Worm (Caenorhabditis elegans): Measurements from ENCODE around the gene fbxa-188.

fbxa-188 gene

DNA sequence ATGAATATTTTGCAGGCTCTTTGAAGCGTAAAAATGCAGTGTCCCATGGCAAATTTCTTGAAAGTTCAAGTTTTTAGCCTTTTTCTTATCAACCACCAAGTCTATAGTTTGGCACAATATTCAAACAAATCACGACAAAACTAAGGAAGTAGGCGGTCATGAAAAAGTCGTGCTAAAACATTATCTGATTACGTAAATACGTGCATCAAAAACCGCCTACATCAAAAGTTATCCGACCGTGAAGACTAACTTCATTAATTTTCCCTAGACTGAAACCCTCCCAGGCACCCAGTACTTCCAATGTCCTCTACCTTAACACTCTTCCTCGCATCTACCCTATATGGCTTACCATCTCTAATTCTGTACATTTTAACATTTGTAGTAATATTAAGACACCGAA is 16.2 kb downstream of the fbxa-188 start, which contains the start of gene srg-44:
Gene srg-44, plus strand, starts transcription at position 301 of the 400 bp plus-strand sequence.
- no peak for TF ChIP-seq cog-1 (tag; optimal IDR thresholded peaks at IDR 0.05)
- TF ChIP-seq flt-1 (GFP tag; IDR thresholded peaks at IDR 0.05) = no peak
- TF ChIP-seq klf-2 (GFP tag; conservative IDR thresholded peaks at IDR 0.05) = no peak
- TF ChIP-seq med-1 (GFP tag; optimal IDR thresholded peaks at IDR 0.05; ENCODE audit: insufficient read depth) = no peak
- no peak for TF ChIP-seq tab-1 (GFP tag; IDR thresholded peaks at IDR 0.05)
- TF ChIP-seq T22C8.4 (GFP tag; IDR thresholded peaks at IDR 0.05) = no peak
- no peak for TF ChIP-seq ztf-23 (GFP tag; IDR thresholded peaks at IDR 0.05)
- TF ChIP-seq ref-1 (GFP tag; conservative IDR thresholded peaks at IDR 0.05) = no peak
- no peak for TF ChIP-seq ztf-29 (GFP tag; IDR thresholded peaks at IDR 0.05)

- TF ChIP-seq klf-2 (GFP tag; conservative IDR thresholded peaks at IDR 0.05) = no peak
- no peak for TF ChIP-seq med-1 (GFP tag; optimal IDR thresholded peaks at IDR 0.05; ENCODE audit: insufficient read depth)
- no peak for TF ChIP-seq ztf-29 (GFP tag; IDR thresholded peaks at IDR 0.05)
- TF ChIP-seq tab-1 (GFP tag; IDR thresholded peaks at IDR 0.05) = no peak
- no peak for TF ChIP-seq ztf-23 (GFP tag; IDR thresholded peaks at IDR 0.05)
- TF ChIP-seq T22C8.4 (GFP tag; IDR thresholded peaks at IDR 0.05) = no peak
- no peak for TF ChIP-seq flt-1 (GFP tag; IDR thresholded peaks at IDR 0.05)
- no peak for TF ChIP-seq ref-1 (GFP tag; conservative IDR thresholded peaks at IDR 0.05)
- TF ChIP-seq cog-1 (tag; optimal IDR thresholded peaks at IDR 0.05) = no peak
These were observed 16.9 kb downstream of the fbxa-188 start, which contains the start of gene sdz-16 for ce11 chrV:17327867-17328266. TSS of gene sdz-16 (minus strand) at chrV:17327967.

DNA sequence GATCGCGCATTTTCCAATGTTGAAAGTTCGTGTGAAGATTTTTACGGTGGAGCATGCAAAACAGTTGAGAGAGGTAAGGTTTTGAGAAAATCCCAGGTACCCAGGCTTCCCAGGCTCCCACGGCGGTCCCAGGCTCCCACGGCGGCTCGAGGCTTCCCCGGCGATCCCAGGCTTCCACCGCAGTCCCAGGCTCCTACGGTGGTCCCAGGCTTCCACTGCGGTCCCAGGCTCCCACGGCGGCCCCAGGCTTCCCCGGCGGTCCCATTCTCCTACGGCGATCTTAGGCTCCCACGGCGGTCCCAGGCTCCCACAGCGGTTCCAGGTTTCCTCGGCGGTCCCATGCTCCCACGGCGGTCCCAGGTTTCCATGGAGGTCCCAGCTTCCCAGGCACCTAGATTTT is 20.9 kb downstream of the fbxa-188 start:
- no peak for TF ChIP-seq ref-1 (GFP tag; conservative IDR thresholded peaks at IDR 0.05)
- TF ChIP-seq cog-1 (tag; optimal IDR thresholded peaks at IDR 0.05) = no peak
- no peak for TF ChIP-seq ztf-29 (GFP tag; IDR thresholded peaks at IDR 0.05)
- no peak for TF ChIP-seq T22C8.4 (GFP tag; IDR thresholded peaks at IDR 0.05)
- no peak for TF ChIP-seq ztf-23 (GFP tag; IDR thresholded peaks at IDR 0.05)
- TF ChIP-seq med-1 (GFP tag; optimal IDR thresholded peaks at IDR 0.05; ENCODE audit: insufficient read depth) = no peak
- TF ChIP-seq flt-1 (GFP tag; IDR thresholded peaks at IDR 0.05) = no peak
- TF ChIP-seq tab-1 (GFP tag; IDR thresholded peaks at IDR 0.05) = no peak
- no peak for TF ChIP-seq klf-2 (GFP tag; conservative IDR thresholded peaks at IDR 0.05)

DNA sequence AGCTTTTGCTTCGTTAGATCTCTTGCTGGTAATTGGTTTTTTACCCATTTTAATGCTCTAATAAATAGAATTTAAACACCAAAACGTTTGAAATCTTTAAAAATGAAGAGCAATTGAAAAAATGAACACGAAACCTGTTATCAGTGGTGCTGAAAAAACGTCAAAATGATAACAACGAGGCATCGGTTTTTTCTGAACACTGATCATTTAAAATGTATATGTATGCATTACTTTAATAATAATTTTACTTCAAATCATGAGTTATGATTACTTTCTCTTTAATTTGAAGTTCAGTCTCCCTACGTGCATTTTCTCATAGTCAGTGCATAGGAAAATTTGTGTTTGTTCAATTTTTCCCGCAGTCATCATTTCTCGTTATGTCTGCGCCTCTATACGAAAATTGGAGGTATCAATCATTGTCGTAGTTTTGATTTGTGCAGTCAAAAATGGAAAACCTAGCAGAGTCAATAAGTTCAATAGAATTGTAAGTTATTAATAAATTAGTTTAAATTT is 22.3 kb downstream of the fbxa-188 start, which contains the start of gene F31E9.3:
Gene F31E9.3, plus strand, starts transcription at position 194 of the 513 bp plus-strand sequence.
- no peak for TF ChIP-seq ref-1 (GFP tag; conservative IDR thresholded peaks at IDR 0.05)

DNA sequence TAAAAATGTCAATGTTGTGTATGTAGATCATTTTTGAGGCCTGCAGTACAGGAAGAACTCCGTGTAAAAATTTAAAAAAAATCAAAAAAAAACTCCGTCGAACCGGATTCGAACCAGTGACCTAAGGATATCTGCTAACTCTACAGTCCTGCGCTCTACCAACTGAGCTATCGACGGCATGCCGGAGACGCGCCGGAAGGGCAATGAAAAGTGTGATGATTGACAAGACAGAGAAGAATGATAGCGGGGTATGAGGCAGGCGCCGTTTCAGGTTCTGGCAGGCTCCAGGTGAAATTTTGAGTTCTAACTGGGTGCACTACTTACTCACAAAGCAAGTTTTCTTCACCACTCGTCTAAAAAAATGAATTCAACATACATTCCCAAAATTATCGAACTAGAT is 26.9 kb downstream of the fbxa-188 start, which contains the start of gene srz-58:
Gene srz-58, plus strand, starts transcription at position 362 of the 400 bp plus-strand sequence.
- TF ChIP-seq ztf-29 (GFP tag; IDR thresholded peaks at IDR 0.05) (no peak), tab-1 (GFP tag; IDR thresholded peaks at IDR 0.05) (0 out of 2 replicates have a peak, but pooled peaks have one; percentile 9), flt-1 (GFP tag; IDR thresholded peaks at IDR 0.05) (0 out of 2 replicates have a peak, but pooled peaks have one; percentile 39), med-1 (GFP tag; optimal IDR thresholded peaks at IDR 0.05; ENCODE audit: insufficient read depth) (no peak), klf-2 (GFP tag; conservative IDR thresholded peaks at IDR 0.05) (0 out of 2 replicates have a peak, but pooled peaks have one; percentile 15), ref-1 (GFP tag; conservative IDR thresholded peaks at IDR 0.05) (no peak), T22C8.4 (GFP tag; IDR thresholded peaks at IDR 0.05) (no peak), cog-1 (tag; optimal IDR thresholded peaks at IDR 0.05) (no peak), ztf-23 (GFP tag; IDR thresholded peaks at IDR 0.05) (no peak)

DNA sequence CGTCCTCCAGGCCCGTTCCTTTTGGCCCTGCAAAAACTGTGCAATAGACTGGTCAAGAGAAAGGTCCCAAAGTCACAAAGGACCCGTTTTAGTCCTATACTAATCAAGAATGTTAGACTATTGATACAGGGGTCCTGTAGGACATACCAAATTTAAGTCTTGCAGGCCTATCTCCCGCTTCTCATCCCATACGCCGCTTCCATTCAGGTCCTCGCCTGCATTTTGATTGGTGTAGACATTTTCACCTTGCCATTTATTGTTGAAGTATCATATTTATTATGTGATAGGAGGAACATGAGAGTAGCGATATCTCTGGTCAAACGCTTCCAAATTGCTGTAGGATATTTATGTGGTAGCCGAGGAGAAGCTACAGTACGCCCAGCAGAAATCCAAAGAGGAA is 27.4 kb downstream of the fbxa-188 start:
- TF ChIP-seq ztf-29 (GFP tag; IDR thresholded peaks at IDR 0.05) (no peak), klf-2 (GFP tag; conservative IDR thresholded peaks at IDR 0.05) (no peak), ref-1 (GFP tag; conservative IDR thresholded peaks at IDR 0.05) (no peak), med-1 (GFP tag; optimal IDR thresholded peaks at IDR 0.05; ENCODE audit: insufficient read depth) (no peak), cog-1 (tag; optimal IDR thresholded peaks at IDR 0.05) (no peak), T22C8.4 (GFP tag; IDR thresholded peaks at IDR 0.05) (no peak), flt-1 (GFP tag; IDR thresholded peaks at IDR 0.05) (no peak), ztf-23 (GFP tag; IDR thresholded peaks at IDR 0.05) (no peak), tab-1 (GFP tag; IDR thresholded peaks at IDR 0.05) (no peak)

DNA sequence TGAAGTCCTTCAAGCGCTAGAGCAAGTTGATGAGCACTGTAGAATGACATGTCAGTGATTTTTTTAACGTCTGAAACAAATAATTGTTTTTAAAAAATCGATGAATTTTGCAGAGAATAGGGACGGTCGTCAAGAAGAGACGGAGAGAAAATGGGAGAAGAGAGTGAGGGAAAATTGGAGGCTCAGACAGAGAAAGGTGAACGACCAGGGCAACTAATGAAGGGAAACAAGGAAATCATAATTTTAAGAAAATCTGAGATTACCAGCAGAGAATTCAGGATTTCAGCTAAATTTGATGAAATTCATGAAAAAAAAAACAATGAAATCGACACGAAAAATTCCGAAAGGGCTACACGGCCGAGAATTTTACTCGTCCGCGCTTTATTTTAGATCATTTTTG is 29.7 kb downstream of the fbxa-188 start, which contains the start of gene F31E9.6:
Gene F31E9.6, minus strand, starts transcription at position 91 of the 400 bp plus-strand sequence.
- TF ChIP-seq T22C8.4 (GFP tag; IDR thresholded peaks at IDR 0.05) (no peak), tab-1 (GFP tag; IDR thresholded peaks at IDR 0.05) (no peak), ztf-29 (GFP tag; IDR thresholded peaks at IDR 0.05) (no peak), med-1 (GFP tag; optimal IDR thresholded peaks at IDR 0.05; ENCODE audit: insufficient read depth) (no peak), klf-2 (GFP tag; conservative IDR thresholded peaks at IDR 0.05) (no peak), flt-1 (GFP tag; IDR thresholded peaks at IDR 0.05) (no peak), cog-1 (tag; optimal IDR thresholded peaks at IDR 0.05) (no peak), ref-1 (GFP tag; conservative IDR thresholded peaks at IDR 0.05) (no peak), ztf-23 (GFP tag; IDR thresholded peaks at IDR 0.05) (no peak)

DNA sequence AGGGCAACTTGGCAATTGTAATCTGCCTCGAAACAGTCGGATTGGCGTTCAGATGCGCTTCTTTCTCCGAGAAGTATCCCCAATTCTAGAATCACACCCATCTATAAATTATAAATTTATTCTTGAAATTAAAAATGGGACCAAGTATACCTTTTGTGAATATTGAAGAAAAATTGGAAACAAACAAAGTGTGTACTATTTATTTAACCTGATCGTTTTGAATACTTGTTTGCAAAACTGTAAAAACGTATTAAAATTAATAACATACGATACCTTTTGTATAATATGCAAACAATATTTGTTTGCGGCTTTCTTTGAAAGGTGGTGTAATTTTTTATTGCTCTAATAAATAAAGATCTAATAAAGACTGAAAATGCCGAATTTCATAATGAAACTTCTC is 32.3 kb downstream of the fbxa-188 start, which contains the start of gene Y61B8B.3:
Gene Y61B8B.3, minus strand, starts transcription at position 101 of the 400 bp plus-strand sequence.
- TF ChIP-seq flt-1 (GFP tag; IDR thresholded peaks at IDR 0.05) = no peak
- no peak for TF ChIP-seq cog-1 (tag; optimal IDR thresholded peaks at IDR 0.05)
- TF ChIP-seq ztf-23 (GFP tag; IDR thresholded peaks at IDR 0.05) = no peak
- TF ChIP-seq med-1 (GFP tag; optimal IDR thresholded peaks at IDR 0.05; ENCODE audit: insufficient read depth) = no peak

- TF ChIP-seq med-1 (GFP tag; optimal IDR thresholded peaks at IDR 0.05; ENCODE audit: insufficient read depth) = no peak
- no peak for TF ChIP-seq klf-2 (GFP tag; conservative IDR thresholded peaks at IDR 0.05)
- TF ChIP-seq ref-1 (GFP tag; conservative IDR thresholded peaks at IDR 0.05) = no peak
- TF ChIP-seq T22C8.4 (GFP tag; IDR thresholded peaks at IDR 0.05) = no peak
- no peak for TF ChIP-seq cog-1 (tag; optimal IDR thresholded peaks at IDR 0.05)
- TF ChIP-seq tab-1 (GFP tag; IDR thresholded peaks at IDR 0.05) = no peak
- TF ChIP-seq ztf-23 (GFP tag; IDR thresholded peaks at IDR 0.05) = no peak
- TF ChIP-seq ztf-29 (GFP tag; IDR thresholded peaks at IDR 0.05) = no peak
- no peak for TF ChIP-seq flt-1 (GFP tag; IDR thresholded peaks at IDR 0.05)
These were observed 36.8 kb downstream of the fbxa-188 start for ce11 chrV:17307926-17308325.

- TF ChIP-seq cog-1 (tag; optimal IDR thresholded peaks at IDR 0.05) (no peak), T22C8.4 (GFP tag; IDR thresholded peaks at IDR 0.05) (no peak), ztf-29 (GFP tag; IDR thresholded peaks at IDR 0.05) (no peak), klf-2 (GFP tag; conservative IDR thresholded peaks at IDR 0.05) (no peak)
These were observed 41.3 kb downstream of the fbxa-188 start for ce11 chrV:17303392-17303791.

Measured in whole organism, midembryonic.